Fruit fly (Drosophila melanogaster): ENCODE results near the gene CG5676.

The CG5676 gene

dm6 chr2L:10263343-10263744 is 7.7 kb upstream of the CG5676 start, which contains the start of gene Rsf1:
Rsf1 (minus strand) TSS chr2L:10263554.
- no peak for TF ChIP-seq Mnt (GFP tag; optimal IDR thresholded peaks at IDR 0.05)

- TF ChIP-seq kay (GFP tag; ENCODE audit: borderline replicate concordance) (peak; percentile 91), tj (GFP tag; optimal IDR thresholded peaks at IDR 0.05) (no peak)
These were observed 6.1 kb upstream of the CG5676 start for dm6 chr2L:10261774-10262173.

dm6 chr2L:10260750-10261493 is 5.2 kb upstream of the CG5676 start, which contains the start of gene Pten:
Pten (minus strand) TSS chr2L:10261049.
- TF ChIP-seq CG7101 (tag; optimal IDR thresholded peaks at IDR 0.05) (peak; percentile 47), cnc (optimal IDR thresholded peaks at IDR 0.05) (no peak), CG1620 (GFP tag; optimal IDR thresholded peaks at IDR 0.05) (no peak), CG14711 (tag; optimal IDR thresholded peaks at IDR 0.05) (peak; percentile 73), CG12768 (GFP tag; optimal IDR thresholded peaks at IDR 0.05) (peak; percentile 66), ovo (GFP tag; optimal IDR thresholded peaks at IDR 0.05) (no peak), pad (GFP tag; optimal IDR thresholded peaks at IDR 0.05) (peak; percentile 12), CG5204 (GFP tag; optimal IDR thresholded peaks at IDR 0.05) (no peak), tj (GFP tag; optimal IDR thresholded peaks at IDR 0.05) (peak; percentile 40), Clk (GFP tag; optimal IDR thresholded peaks at IDR 0.05) (no peak), Mnt (GFP tag; optimal IDR thresholded peaks at IDR 0.05) (peak; percentile 21), Hr96 (GFP tag; optimal IDR thresholded peaks at IDR 0.05) (no peak), Crg-1 (GFP tag; optimal IDR thresholded peaks at IDR 0.05) (no peak), CG33017 (tag; optimal IDR thresholded peaks at IDR 0.05) (peak; percentile 28), kay (GFP tag; ENCODE audit: borderline replicate concordance) (peak; percentile 91), CG11617 (GFP tag; optimal IDR thresholded peaks at IDR 0.05) (peak; percentile 27), bab1 (GFP tag; optimal IDR thresholded peaks at IDR 0.05) (peak; percentile 46), cic (GFP tag; optimal IDR thresholded peaks at IDR 0.05) (no peak), CG7045 (GFP tag; optimal IDR thresholded peaks at IDR 0.05) (peak; percentile 61), toe (GFP tag; optimal IDR thresholded peaks at IDR 0.05) (no peak)

- TF ChIP-seq Hr96 (GFP tag; optimal IDR thresholded peaks at IDR 0.05) (no peak), cnc (optimal IDR thresholded peaks at IDR 0.05) (no peak), CG5204 (GFP tag; optimal IDR thresholded peaks at IDR 0.05) (no peak), tj (GFP tag; optimal IDR thresholded peaks at IDR 0.05) (no peak), CG7045 (GFP tag; optimal IDR thresholded peaks at IDR 0.05) (no peak), toe (GFP tag; optimal IDR thresholded peaks at IDR 0.05) (no peak), CG33017 (tag; optimal IDR thresholded peaks at IDR 0.05) (no peak), bab1 (GFP tag; optimal IDR thresholded peaks at IDR 0.05) (no peak), cic (GFP tag; optimal IDR thresholded peaks at IDR 0.05) (no peak), Clk (GFP tag; optimal IDR thresholded peaks at IDR 0.05) (no peak), Crg-1 (GFP tag; optimal IDR thresholded peaks at IDR 0.05) (no peak)
These were observed 4.5 kb upstream of the CG5676 start for dm6 chr2L:10259960-10260749.

- no peak for TF ChIP-seq CG7101 (tag; optimal IDR thresholded peaks at IDR 0.05)
- TF ChIP-seq CG5204 (GFP tag; optimal IDR thresholded peaks at IDR 0.05): no peak
- TF ChIP-seq kay (GFP tag; ENCODE audit: borderline replicate concordance): no peak
- no peak for TF ChIP-seq toe (GFP tag; optimal IDR thresholded peaks at IDR 0.05)
- no peak for TF ChIP-seq CG1620 (GFP tag; optimal IDR thresholded peaks at IDR 0.05)
- no peak for TF ChIP-seq Clk (GFP tag; optimal IDR thresholded peaks at IDR 0.05)
- TF ChIP-seq CG33017 (tag; optimal IDR thresholded peaks at IDR 0.05): no peak
- no peak for TF ChIP-seq CG11617 (GFP tag; optimal IDR thresholded peaks at IDR 0.05)
- TF ChIP-seq ovo (GFP tag; optimal IDR thresholded peaks at IDR 0.05): no peak
- no peak for TF ChIP-seq Mnt (GFP tag; optimal IDR thresholded peaks at IDR 0.05)
- TF ChIP-seq bab1 (GFP tag; optimal IDR thresholded peaks at IDR 0.05): no peak
These were observed 4.1 kb downstream of the CG5676 start, which contains the start of gene Ror for dm6 chr2L:10251592-10251991. Ror (plus strand) TSS chr2L:10251843.

dm6 chr2L:10250441-10250847 is 5.2 kb downstream of the CG5676 start, which contains the start of the genes bsk and CG31717:
bsk (minus strand) TSS chr2L:10250501.
CG31717 (plus strand) TSS chr2L:10250737.
- TF ChIP-seq cic (GFP tag; optimal IDR thresholded peaks at IDR 0.05) (peak; percentile 38), bab1 (GFP tag; optimal IDR thresholded peaks at IDR 0.05) (peak; percentile 51), Mnt (GFP tag; optimal IDR thresholded peaks at IDR 0.05) (peak; percentile 30), CG14711 (tag; optimal IDR thresholded peaks at IDR 0.05) (peak; percentile 25), kay (GFP tag; ENCODE audit: borderline replicate concordance) (peak; percentile 98), Clk (GFP tag; optimal IDR thresholded peaks at IDR 0.05) (no peak)
